Worm (Caenorhabditis elegans): ENCODE results near the gene twk-40.
A peak's percentile ranks its signal among the peaks of the same experiment; 100 is the strongest.
"Not testable (repeated sequence)": the region's sequence is repeated elsewhere in the genome, so short reads cannot be mapped to it uniquely, and the experiment has no call there.

twk-40 gene

DNA sequence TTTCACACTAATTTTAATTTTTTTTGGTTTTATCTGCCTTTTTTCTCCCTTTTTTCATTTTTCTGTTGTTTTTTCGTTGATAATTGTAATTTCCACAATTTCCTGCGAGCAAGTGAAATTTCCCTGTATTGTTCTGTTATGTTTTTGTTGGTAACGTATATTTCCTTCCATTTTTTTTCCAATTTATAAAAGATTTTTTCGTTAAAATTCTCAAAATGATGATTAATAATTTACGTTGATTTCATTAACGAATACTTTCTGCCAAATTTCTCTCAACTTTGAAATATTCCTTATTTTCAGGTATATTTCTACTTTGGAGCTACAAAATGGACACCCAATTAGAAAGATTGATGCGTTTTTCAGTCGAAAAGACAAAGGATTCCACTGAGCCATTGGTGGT is 10.2 kb upstream of the twk-40 start, which contains the start of gene T28A8.8:
Gene T28A8.8, plus strand, starts transcription at position 301 of the 400 bp plus-strand sequence.
- TF ChIP-seq jun-1 (tag; optimal IDR thresholded peaks at IDR 0.05) (no peak), F16B12.6 (tag; optimal IDR thresholded peaks at IDR 0.05) (no peak), sox-4 (tag; optimal IDR thresholded peaks at IDR 0.05) (no peak), fkh-10 (GFP tag; optimal IDR thresholded peaks at IDR 0.05) (no peak), egl-13 (tag; optimal IDR thresholded peaks at IDR 0.05) (no peak), hlh-4 (tag; optimal IDR thresholded peaks at IDR 0.05) (no peak), nhr-77 (tag; optimal IDR thresholded peaks at IDR 0.05) (no peak), lin-39 (tag; optimal IDR thresholded peaks at IDR 0.05) (no peak), aha-1 (tag; optimal IDR thresholded peaks at IDR 0.05) (no peak), mep-1 (tag; optimal IDR thresholded peaks at IDR 0.05) (no peak), nhr-47 (tag; optimal IDR thresholded peaks at IDR 0.05) (no peak), lin-15B (tag; optimal IDR thresholded peaks at IDR 0.05) (no peak), tbx-2 (tag; optimal IDR thresholded peaks at IDR 0.05) (no peak), hpl-2 (GFP tag; optimal IDR thresholded peaks at IDR 0.05) (no peak), rnt-1 (tag; optimal IDR thresholded peaks at IDR 0.05) (no peak), vab-15 (tag; optimal IDR thresholded peaks at IDR 0.05) (no peak), nhr-237 (tag; optimal IDR thresholded peaks at IDR 0.05) (no peak), unc-30 (tag; optimal IDR thresholded peaks at IDR 0.05) (no peak), nhr-20 (tag; optimal IDR thresholded peaks at IDR 0.05) (no peak)

DNA sequence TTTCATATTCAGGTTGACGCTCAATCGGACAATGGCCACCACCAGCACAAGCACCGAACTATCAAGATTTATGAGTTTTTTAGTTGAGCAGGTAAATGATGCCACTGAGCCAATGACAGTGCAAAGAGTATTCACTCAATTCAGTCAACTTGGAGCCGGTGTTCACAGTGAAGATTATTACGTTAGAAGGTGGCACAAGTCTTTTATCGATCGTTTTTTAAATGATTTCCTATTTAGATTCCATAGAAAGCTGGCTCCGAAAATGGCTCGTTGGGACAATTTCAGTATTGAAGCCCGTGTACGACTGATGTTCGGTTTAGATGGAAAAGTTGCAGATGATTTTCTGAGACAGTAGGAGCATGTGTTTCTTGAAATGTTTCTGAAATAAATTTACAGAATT is 9.3 kb upstream of the twk-40 start, which contains the start of gene T28A8.5:
Gene T28A8.5, plus strand, starts transcription at position 32 of the 400 bp plus-strand sequence.
- TF ChIP-seq mef-2 (tag; optimal IDR thresholded peaks at IDR 0.05) (no peak), mep-1 (tag; optimal IDR thresholded peaks at IDR 0.05) (no peak), efl-1 (optimal IDR thresholded peaks at IDR 0.05) (no peak), efl-1 (GFP tag; optimal IDR thresholded peaks at IDR 0.05 in 1 of 2) (peak in 1 of 2 experiments; percentile 84), fkh-8 (tag; optimal IDR thresholded peaks at IDR 0.05) (no peak), grh-1 (GFP tag; IDR thresholded peaks at IDR 0.05) (no peak), pqm-1 (tag; optimal IDR thresholded peaks at IDR 0.05) (no peak)

DNA sequence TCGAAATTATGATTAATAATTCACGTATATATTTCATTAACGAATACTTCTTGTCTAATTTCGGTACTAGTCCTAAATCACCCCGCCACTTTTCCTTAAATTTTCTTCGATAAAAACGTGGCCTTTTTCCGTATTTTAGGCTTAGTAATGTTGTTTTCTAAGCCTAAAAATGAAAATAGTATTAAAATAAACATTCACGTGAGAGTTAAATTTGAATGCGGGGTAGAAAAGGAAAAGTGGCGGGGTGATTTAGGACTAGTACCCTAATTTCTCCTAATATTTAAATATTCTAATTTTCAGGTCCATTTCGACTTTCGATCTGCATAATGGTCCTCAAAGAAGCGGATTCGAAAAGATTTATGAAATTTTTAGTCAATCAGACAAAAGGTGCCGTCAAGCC is 6.6 kb upstream of the twk-40 start, which contains the start of gene T28A8.6:
Gene T28A8.6, plus strand, starts transcription at position 301 of the 400 bp plus-strand sequence.
- TF ChIP-seq hlh-17 (GFP tag; optimal IDR thresholded peaks at IDR 0.05; ENCODE audit: borderline replicate concordance); nhr-90 (tag; optimal IDR thresholded peaks at IDR 0.05; ENCODE audit: poor library complexity); dpl-1 (GFP tag; optimal IDR thresholded peaks at IDR 0.05): not testable (repeated sequence)

DNA sequence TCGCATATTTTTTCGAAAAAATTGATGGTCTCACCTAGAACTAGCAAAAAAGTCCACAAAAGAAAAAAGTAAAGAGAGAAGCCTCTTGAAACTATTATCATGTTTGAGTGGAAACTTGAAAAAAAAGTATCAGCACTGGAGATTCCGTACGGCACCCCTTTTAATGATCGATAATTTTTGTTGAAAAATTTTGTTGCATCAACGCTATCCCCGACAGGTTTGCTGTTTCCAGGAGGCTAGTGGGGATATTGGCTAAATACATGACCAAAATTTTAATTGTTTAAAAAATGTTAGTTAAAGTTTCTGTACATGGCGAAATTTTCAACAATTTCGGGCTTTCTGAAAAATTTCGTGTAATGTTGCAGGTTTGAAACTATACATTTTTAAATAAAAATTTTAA is 3.3 kb upstream of the twk-40 start, which contains the start of gene T28A8.2:
Gene T28A8.2, minus strand, starts transcription at position 101 of the 400 bp plus-strand sequence.
- no peak for TF ChIP-seq nhr-77 (tag; optimal IDR thresholded peaks at IDR 0.05)
- TF ChIP-seq egl-13 (tag; optimal IDR thresholded peaks at IDR 0.05): no peak
- TF ChIP-seq ceh-90 (tag; optimal IDR thresholded peaks at IDR 0.05): no peak
- no peak for TF ChIP-seq nhr-237 (tag; optimal IDR thresholded peaks at IDR 0.05)
- no peak for TF ChIP-seq C16A3.4 (tag; optimal IDR thresholded peaks at IDR 0.05)
- no peak for TF ChIP-seq elt-2 (tag; optimal IDR thresholded peaks at IDR 0.05)
- no peak for TF ChIP-seq snpc-4 (tag; optimal IDR thresholded peaks at IDR 0.05)
- TF ChIP-seq nhr-84 (tag; optimal IDR thresholded peaks at IDR 0.05): no peak
- no peak for TF ChIP-seq nhr-71 (tag; optimal IDR thresholded peaks at IDR 0.05)
- no peak for TF ChIP-seq jun-1 (tag; optimal IDR thresholded peaks at IDR 0.05)
- TF ChIP-seq pag-3 (tag; optimal IDR thresholded peaks at IDR 0.05; ENCODE audit: borderline replicate concordance, insufficient read depth): no peak
- TF ChIP-seq zag-1 (tag; optimal IDR thresholded peaks at IDR 0.05): no peak

DNA sequence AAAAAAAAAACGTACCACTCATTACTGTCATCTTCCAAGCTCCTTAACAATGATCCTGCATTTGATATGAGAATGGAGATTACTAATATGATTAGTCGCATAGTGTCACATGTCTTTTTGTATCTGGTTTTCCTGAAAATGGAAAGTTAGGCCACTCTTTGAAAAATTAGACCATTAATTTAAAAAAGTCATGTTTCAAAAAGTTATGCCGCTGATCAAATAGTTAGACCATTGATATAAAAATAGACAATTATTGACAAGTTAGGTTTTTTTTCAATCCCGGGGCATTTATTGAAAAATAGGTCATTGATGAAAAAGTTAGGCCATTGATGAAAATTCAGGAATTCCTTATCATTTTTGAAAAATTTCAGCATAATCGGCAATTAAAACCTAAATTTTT is 8.3 kb downstream of the twk-40 start, which contains the start of gene acc-4:
Gene acc-4, minus strand, starts transcription at position 101 of the 400 bp plus-strand sequence.
- TF ChIP-seq irx-1 (tag; optimal IDR thresholded peaks at IDR 0.05) (no peak), pqm-1 (tag; optimal IDR thresholded peaks at IDR 0.05) (no peak), fos-1 (tag; optimal IDR thresholded peaks at IDR 0.05) (no peak), unc-130 (tag; optimal IDR thresholded peaks at IDR 0.05) (no peak), Y116A8C.19 (tag; optimal IDR thresholded peaks at IDR 0.05; ENCODE audit: borderline replicate concordance) (no peak), sptf-1 (tag; optimal IDR thresholded peaks at IDR 0.05) (no peak), jun-1 (tag; optimal IDR thresholded peaks at IDR 0.05) (no peak), C04F5.9 (tag; optimal IDR thresholded peaks at IDR 0.05) (no peak), unc-98 (GFP tag; IDR thresholded peaks at IDR 0.05) (no peak), xbp-1 (tag; optimal IDR thresholded peaks at IDR 0.05) (no peak), ceh-82 (tag; optimal IDR thresholded peaks at IDR 0.05) (no peak), grh-1 (GFP tag; IDR thresholded peaks at IDR 0.05) (no peak), nhr-19 (GFP tag; conservative IDR thresholded peaks at IDR 0.05) (no peak), efl-3 (GFP tag; optimal IDR thresholded peaks at IDR 0.05) (no peak), F16B12.6 (tag; optimal IDR thresholded peaks at IDR 0.05) (no peak), ama-1 (optimal IDR thresholded peaks at IDR 0.05) (no peak)

Data from whole organism, L1 larva.